Fruit fly (Drosophila melanogaster) whole organism, pupa: Measurements from ENCODE around the gene piwi.
A peak's percentile ranks its signal among the peaks of the same experiment; 100 is the strongest.

Source experiments
- CG10348 ChIP-seq: fragments of 200-800 bp; sonication (Bioruptor generic); IDR thresholded peaks from 2 replicates; pipeline ENCODE4 v1.3.6; 2022; ENCODE audit warnings: missing biosample characterization, missing genetic modification characterization
- CG12605 ChIP-seq: fragments of 200-800 bp; sonication (Bioruptor generic); IDR thresholded peaks from 2 replicates; pipeline ENCODE4 v1.3.6; 2022; ENCODE audit warnings: missing biosample characterization, missing genetic modification characterization
- CG13204 ChIP-seq: fragments of 200-800 bp; sonication (Bioruptor generic); optimal IDR thresholded peaks from 2 replicates; lab custom pipeline; 2018; ENCODE audit warnings: missing biosample characterization, mild to moderate bottlenecking, missing genetic modification characterization, moderate library complexity
- CG14655 ChIP-seq: fragments of 200-800 bp; sonication (Bioruptor generic); optimal IDR thresholded peaks from 3 replicates; lab custom pipeline; 2017; ENCODE audit warnings: mild to moderate bottlenecking, missing biosample characterization, missing genetic modification reagents, missing genetic modification characterization
- CG15710 ChIP-seq: fragments of 200-800 bp; sonication (Bioruptor generic); optimal IDR thresholded peaks from 2 replicates; lab custom pipeline; 2018; ENCODE audit warnings: missing biosample characterization, mild to moderate bottlenecking, missing genetic modification characterization, moderate library complexity
- CG17806 ChIP-seq: fragments of 200-800 bp; sonication (Bioruptor generic); optimal IDR thresholded peaks from 2 replicates; lab custom pipeline; 2018; ENCODE audit warnings: missing biosample characterization, mild to moderate bottlenecking, missing genetic modification characterization, moderate library complexity
- CG32121 ChIP-seq: fragments of 200-800 bp; sonication (Bioruptor generic); IDR thresholded peaks from 2 replicates; pipeline ENCODE4 v1.3.6; 2022; ENCODE audit warnings: missing biosample characterization, missing genetic modification characterization
- CG34367 ChIP-seq: fragments of 200-800 bp; sonication (Bioruptor generic); optimal IDR thresholded peaks from 2 replicates; lab custom pipeline; 2018; ENCODE audit warnings: missing biosample characterization, mild to moderate bottlenecking, missing genetic modification characterization
- CG4496 ChIP-seq: fragments of 200-800 bp; sonication (Bioruptor generic); IDR thresholded peaks from 3 replicates; pipeline ENCODE4 v1.3.6; 2022; ENCODE audit warnings: missing biosample characterization, missing genetic modification characterization
- CG8159 ChIP-seq: fragments of 200-800 bp; sonication (Bioruptor generic); optimal IDR thresholded peaks from 3 replicates; lab custom pipeline; 2018; ENCODE audit warnings: missing biosample characterization, mild to moderate bottlenecking, missing genetic modification characterization, moderate library complexity
- CG8301 ChIP-seq: fragments of 200-800 bp; sonication (Bioruptor generic); optimal IDR thresholded peaks from 2 replicates; lab custom pipeline; 2018; ENCODE audit warnings: missing biosample characterization, mild to moderate bottlenecking, missing genetic modification characterization
- CG9948 ChIP-seq: fragments of 200-800 bp; sonication (Bioruptor generic); optimal IDR thresholded peaks from 2 replicates; lab custom pipeline; 2018; ENCODE audit warnings: missing biosample characterization, mild to moderate bottlenecking, missing genetic modification characterization, moderate library complexity
- D1 ChIP-seq: fragments of 200-800 bp; sonication (Bioruptor generic); optimal IDR thresholded peaks from 2 replicates; lab custom pipeline; 2018; ENCODE audit warnings: missing biosample characterization, mild to moderate bottlenecking, missing genetic modification characterization, moderate library complexity
- EcR ChIP-seq: fragments of 200-800 bp; sonication (Bioruptor generic); optimal IDR thresholded peaks from 3 replicates; lab custom pipeline; 2019; ENCODE audit warnings: missing biosample characterization, missing genetic modification characterization, mild to moderate bottlenecking, moderate library complexity, missing genetic modification reagents
- Ets98B ChIP-seq: fragments of 200-800 bp; sonication (Bioruptor generic); IDR thresholded peaks from 2 replicates; pipeline ENCODE4 v1.3.6; 2022; ENCODE audit warnings: missing biosample characterization, missing genetic modification characterization
- Pif1A ChIP-seq: fragments of 200-800 bp; sonication (Bioruptor generic); optimal IDR thresholded peaks from 3 replicates; lab custom pipeline; 2016; ENCODE audit warnings: missing biosample characterization, missing genetic modification characterization
- Pif1B ChIP-seq: fragments of 200-800 bp; sonication (Bioruptor generic); optimal IDR thresholded peaks from 3 replicates; lab custom pipeline; 2016; ENCODE audit warnings: missing biosample characterization, missing genetic modification characterization
- Snoo ChIP-seq: fragments of 200-800 bp; sonication (Bioruptor generic); optimal IDR thresholded peaks from 3 replicates; lab custom pipeline; 2017; ENCODE audit warnings: missing biosample characterization, mild to moderate bottlenecking, missing genetic modification characterization, inconsistent platforms
- fd96Ca ChIP-seq: fragments of 200-800 bp; sonication (Bioruptor generic); IDR thresholded peaks from 3 replicates; pipeline ENCODE4 v1.3.6; 2022; ENCODE audit warnings: missing biosample characterization, missing genetic modification characterization
- gl ChIP-seq: fragments of 200-800 bp; sonication (Bioruptor generic); optimal IDR thresholded peaks from 2 replicates; lab custom pipeline; 2018; ENCODE audit warnings: missing biosample characterization, mild to moderate bottlenecking, missing genetic modification characterization
- rn ChIP-seq: fragments of 200-800 bp; sonication (Bioruptor generic); IDR thresholded peaks from 2 replicates; pipeline ENCODE4 v1.3.6; 2022; ENCODE audit warnings: missing biosample characterization, missing genetic modification characterization

piwi gene

dm6 chr2L:10986138-10986537 is 1.1 kb downstream of the piwi start:
- TF ChIP-seq CG15710 (tag; lab: Kevin White, UChicago) (no peak), CG17806 (peak; percentile 6), CG32121 (GFP tag; lab: Robert Waterston, UW) (peak; percentile 46), Ets98B (GFP tag; lab: Robert Waterston, UW) (peak; percentile 70), CG4496 (peak; percentile 52; the same call in 2 of the 3 replicates), Pif1A (no peak)

DNA sequence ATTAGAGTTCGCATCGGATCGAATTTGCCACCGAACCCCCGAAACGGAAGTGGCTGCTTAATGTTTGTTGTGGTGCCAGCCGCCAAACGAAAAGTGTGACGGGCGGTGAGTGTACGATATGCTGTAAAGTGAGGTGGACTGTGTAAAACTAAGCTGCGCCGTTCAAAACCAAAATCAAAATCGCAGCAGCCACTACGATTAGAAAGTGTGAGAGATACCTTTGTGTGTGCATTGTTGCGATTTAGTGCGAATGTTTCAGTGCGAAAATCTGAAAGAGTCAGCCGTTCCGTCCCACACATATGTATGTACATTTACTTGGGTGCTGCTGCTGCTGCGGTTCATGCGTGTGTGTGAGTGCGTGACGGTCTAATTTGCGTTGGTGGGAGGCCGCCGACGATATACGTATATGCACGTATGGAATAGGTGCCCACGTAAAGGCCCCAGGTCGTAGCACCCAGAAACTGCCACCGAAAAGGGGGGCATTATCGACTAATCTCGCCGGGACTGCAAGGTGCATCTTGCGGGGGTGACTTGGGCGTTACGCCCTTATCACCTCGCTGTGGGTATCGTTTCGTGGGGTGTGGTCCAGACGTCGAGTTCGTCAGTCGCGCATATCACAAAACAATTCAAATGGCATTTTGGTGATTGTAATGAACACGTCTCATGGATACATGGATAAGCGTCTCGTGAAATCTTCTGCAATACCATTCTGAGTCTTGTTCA is 10.2 kb downstream of the piwi start:
- peak; percentile 55 for TF ChIP-seq EcR (GFP tag; lab: Kevin White, UChicago)
- TF ChIP-seq fd96Ca (GFP tag; lab: Robert Waterston, UW): no peak
- TF ChIP-seq Pif1B (GFP tag; lab: Kevin White, UChicago): no peak
- TF ChIP-seq CG15710 (tag; lab: Kevin White, UChicago): no peak

- TF ChIP-seq rn (GFP tag; lab: Robert Waterston, UW) (no peak), CG32121 (GFP tag; lab: Robert Waterston, UW) (no peak), CG4496 (no peak), CG12605 (GFP tag; lab: Robert Waterston, UW) (no peak), CG8159 (tag; lab: Kevin White, UChicago) (no peak), CG8301 (no peak), gl (no peak), D1 (tag; lab: Kevin White, UChicago) (no peak), EcR (GFP tag; lab: Kevin White, UChicago) (no peak), CG13204 (GFP tag; lab: Kevin White, UChicago) (no peak), CG14655 (GFP tag; lab: Kevin White, UChicago) (no peak), CG17806 (no peak), CG15710 (tag; lab: Kevin White, UChicago) (no peak), Pif1B (GFP tag; lab: Kevin White, UChicago) (no peak)
Measured at dm6 chr2L:10976046-10976863, 11.0 kb downstream of the piwi start, which contains the start of the genes ATPsynG and SCAR. TSS of gene ATPsynG (minus strand) at chr2L:10976399. TSS of gene SCAR (plus strand) at chr2L:10976772.

DNA sequence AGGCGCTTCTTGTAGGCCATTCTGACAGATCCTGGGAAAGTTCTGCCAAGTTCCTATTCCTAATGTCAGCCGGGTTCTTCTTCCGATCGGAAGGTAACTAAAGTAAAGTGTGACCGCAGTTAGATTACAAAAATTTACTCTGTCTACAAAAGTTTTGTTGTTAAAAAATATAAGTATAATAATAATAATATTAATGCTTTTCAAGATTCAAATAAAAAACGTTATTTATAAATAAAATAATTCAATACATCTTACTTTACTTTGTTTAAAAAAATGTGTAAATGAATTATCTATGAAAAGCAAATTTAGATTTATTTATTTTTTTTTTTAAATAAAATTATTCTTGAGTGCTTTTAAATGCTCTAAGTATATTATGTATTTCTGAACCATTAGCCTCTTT is 12.0 kb downstream of the piwi start, which contains the start of gene abo:
Gene abo (minus strand): TSS at position 101 of the 400 bp plus-strand sequence.
- no peak for TF ChIP-seq EcR (GFP tag; lab: Kevin White, UChicago)
- no peak for TF ChIP-seq Snoo
- TF ChIP-seq CG9948 (tag; lab: Kevin White, UChicago): no peak
- TF ChIP-seq Pif1A: no peak
- TF ChIP-seq CG32121 (GFP tag; lab: Robert Waterston, UW): no peak
- no peak for TF ChIP-seq CG4496
- no peak for TF ChIP-seq CG14655 (GFP tag; lab: Kevin White, UChicago)
- TF ChIP-seq CG10348: no peak
- no peak for TF ChIP-seq CG12605 (GFP tag; lab: Robert Waterston, UW)
- no peak for TF ChIP-seq Ets98B (GFP tag; lab: Robert Waterston, UW)
- no peak for TF ChIP-seq CG15710 (tag; lab: Kevin White, UChicago)
- TF ChIP-seq CG13204 (GFP tag; lab: Kevin White, UChicago): no peak
- no peak for TF ChIP-seq CG8301
- no peak for TF ChIP-seq rn (GFP tag; lab: Robert Waterston, UW)
- TF ChIP-seq fd96Ca (GFP tag; lab: Robert Waterston, UW): no peak
- no peak for TF ChIP-seq CG8159 (tag; lab: Kevin White, UChicago)
- no peak for TF ChIP-seq CG34367 (tag; lab: Kevin White, UChicago)

- no peak for TF ChIP-seq Pif1B (GFP tag; lab: Kevin White, UChicago)
- TF ChIP-seq CG13204 (GFP tag; lab: Kevin White, UChicago): no peak
- no peak for TF ChIP-seq CG17806
- no peak for TF ChIP-seq CG32121 (GFP tag; lab: Robert Waterston, UW)
- no peak for TF ChIP-seq CG34367 (tag; lab: Kevin White, UChicago)
- TF ChIP-seq gl: no peak
- TF ChIP-seq CG8159 (tag; lab: Kevin White, UChicago): no peak
- no peak for TF ChIP-seq CG10348
- TF ChIP-seq CG8301: no peak
- TF ChIP-seq CG15710 (tag; lab: Kevin White, UChicago): no peak
- no peak for TF ChIP-seq rn (GFP tag; lab: Robert Waterston, UW)
Measured at dm6 chr2L:10974638-10975037, 12.6 kb downstream of the piwi start.

DNA sequence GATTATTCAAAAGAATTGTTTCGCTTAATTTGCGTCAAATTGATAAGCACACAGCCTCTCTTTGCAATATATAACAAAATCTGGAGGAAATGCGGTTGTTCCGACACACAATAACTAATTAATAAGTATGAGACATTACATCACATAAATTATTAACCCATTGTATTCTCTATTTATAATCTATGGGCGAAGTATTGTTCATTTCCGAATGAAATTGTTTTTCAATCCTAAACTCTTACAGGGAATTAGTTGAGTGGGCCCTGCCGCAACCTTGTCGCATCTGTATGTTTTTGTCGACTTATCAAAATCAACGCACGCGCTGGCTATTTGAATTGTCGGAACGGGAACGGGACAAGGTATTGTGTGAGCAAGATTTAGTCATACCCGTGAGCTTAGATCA is 15.0 kb downstream of the piwi start, which contains the start of gene CG16743:
Gene CG16743 (plus strand): TSS at position 57 of the 400 bp plus-strand sequence.
- TF ChIP-seq CG32121 (GFP tag; lab: Robert Waterston, UW) (no peak), fd96Ca (GFP tag; lab: Robert Waterston, UW) (no peak), EcR (GFP tag; lab: Kevin White, UChicago) (no peak), CG10348 (no peak), CG15710 (tag; lab: Kevin White, UChicago) (no peak), Snoo (no peak), CG17806 (no peak), CG14655 (GFP tag; lab: Kevin White, UChicago) (no peak), CG9948 (tag; lab: Kevin White, UChicago) (no peak), CG34367 (tag; lab: Kevin White, UChicago) (no peak), Pif1A (no peak), CG8301 (no peak), rn (GFP tag; lab: Robert Waterston, UW) (no peak), CG8159 (tag; lab: Kevin White, UChicago) (no peak), CG4496 (no peak), Pif1B (GFP tag; lab: Kevin White, UChicago) (no peak), gl (no peak), Ets98B (GFP tag; lab: Robert Waterston, UW) (no peak), D1 (tag; lab: Kevin White, UChicago) (no peak), CG12605 (GFP tag; lab: Robert Waterston, UW) (no peak)
